Fruit fly (Drosophila melanogaster) whole organism, wandering third instar larva: ENCODE results near the gene CG9389.
A peak's percentile ranks its signal among the peaks of the same experiment; 100 is the strongest.

Source experiments
- Abd-B ChIP-seq: fragments of >200 bp; optimal IDR thresholded peaks from 2 replicates; lab custom pipeline; 2017; ENCODE audit warnings: missing biosample characterization, missing genetic modification characterization
- CG32264 ChIP-seq: fragments of 200-800 bp; sonication (Bioruptor generic); optimal IDR thresholded peaks from 2 replicates; lab custom pipeline; 2016; ENCODE audit warnings: missing biosample characterization, missing genetic modification characterization
- CG9705 ChIP-seq: fragments of 200-800 bp; sonication (Bioruptor generic); optimal IDR thresholded peaks from 2 replicates; lab custom pipeline; 2018; ENCODE audit warnings: missing biosample characterization, mild to moderate bottlenecking, missing genetic modification characterization
- CrebA ChIP-seq: fragments of 200-800 bp; sonication (Bioruptor generic); optimal IDR thresholded peaks from 2 replicates; lab custom pipeline; 2016; ENCODE audit warnings: missing biosample characterization, mild to moderate bottlenecking, missing genetic modification characterization, borderline replicate concordance
- Dfd ChIP-seq: fragments of >200 bp; optimal IDR thresholded peaks from 2 replicates; lab custom pipeline; 2017; ENCODE audit warnings: missing biosample characterization, missing genetic modification characterization
- Dif ChIP-seq: fragments of 200-275, 200-300 bp; sonication (Bioruptor generic); optimal IDR thresholded peaks from 2 replicates; lab custom pipeline; 2018; ENCODE audit warnings: missing biosample characterization, missing genetic modification characterization; ENCODE audit not compliant: partially characterized antibody
- GATAd ChIP-seq: sonication (Bioruptor generic); optimal IDR thresholded peaks from 2 replicates; lab custom pipeline; 2016; ENCODE audit warnings: missing biosample characterization, missing genetic modification characterization
- HLH106 ChIP-seq: fragments of 200-800 bp; optimal IDR thresholded peaks from 3 replicates; lab custom pipeline; 2019; ENCODE audit warnings: missing biosample characterization, mild to moderate bottlenecking, missing genetic modification characterization, moderate library complexity
- Hnf4 ChIP-seq: fragments of 200-800 bp; sonication (Bioruptor generic); optimal IDR thresholded peaks from 2 replicates; lab custom pipeline; 2016; ENCODE audit warnings: missing biosample characterization, mild to moderate bottlenecking, missing genetic modification characterization
- Hr78 ChIP-seq: fragments of >200 bp; optimal IDR thresholded peaks from 2 replicates; lab custom pipeline; 2017; ENCODE audit warnings: missing biosample characterization, missing genetic modification characterization
- Hr83 ChIP-seq: fragments of 200-300 bp; sonication (Bioruptor generic); optimal IDR thresholded peaks from 2 replicates; lab custom pipeline; 2016; ENCODE audit warnings: missing biosample characterization, mild to moderate bottlenecking, missing genetic modification characterization, moderate library complexity; ENCODE audit not compliant: poor library complexity, severe bottlenecking
- Jra ChIP-seq: sonication (Bioruptor generic); optimal IDR thresholded peaks from 2 replicates; lab custom pipeline; 2016; ENCODE audit warnings: missing biosample characterization, missing genetic modification characterization
- Mio ChIP-seq: sonication (Bioruptor generic); optimal IDR thresholded peaks from 2 replicates; lab custom pipeline; 2016; ENCODE audit warnings: missing biosample characterization, missing genetic modification characterization
- Myc ChIP-seq: fragments of >200 bp; optimal IDR thresholded peaks from 2 replicates; lab custom pipeline; 2017
- N ChIP-seq: fragments of >200 bp; optimal IDR thresholded peaks from 2 replicates; lab custom pipeline; 2018; ENCODE audit warnings: missing biosample characterization, missing external identifiers, missing genetic modification characterization
- OdsH ChIP-seq: fragments of 200-800 bp; sonication (Bioruptor generic); optimal IDR thresholded peaks from 2 replicates; lab custom pipeline; 2016; ENCODE audit warnings: missing biosample characterization, mild to moderate bottlenecking, missing genetic modification characterization
- Rel ChIP-seq, 2 experiments: fragments of 200-800 bp; sonication (Bioruptor generic) in 1 of 2; optimal IDR thresholded peaks; 2 replicates in 1 of 2; 3 replicates in 1 of 2; lab custom pipeline; 2016 to 2019; ENCODE audit warnings: mild to moderate bottlenecking in 2 of 2, missing biosample characterization in 2 of 2, missing genetic modification characterization in 2 of 2, moderate library complexity in 1 of 2
- Sp1 ChIP-seq: fragments of 200-800 bp; sonication (Bioruptor generic); optimal IDR thresholded peaks from 3 replicates; lab custom pipeline; 2019; ENCODE audit warnings: missing biosample characterization, mild to moderate bottlenecking, missing genetic modification characterization, moderate library complexity
- Vsx2 ChIP-seq: fragments of 200-300, 225-300 bp; sonication (Bioruptor generic); optimal IDR thresholded peaks from 2 replicates; lab custom pipeline; 2018; ENCODE audit warnings: missing biosample characterization, missing genetic modification characterization; ENCODE audit not compliant: partially characterized antibody
- br ChIP-seq: fragments of 200-800 bp; sonication (Bioruptor generic); optimal IDR thresholded peaks from 2 replicates; lab custom pipeline; 2016; ENCODE audit warnings: missing biosample characterization, missing genetic modification characterization
- brk ChIP-seq: fragments of 200-800 bp; sonication (Bioruptor generic); optimal IDR thresholded peaks from 2 replicates; lab custom pipeline; 2016; ENCODE audit warnings: missing biosample characterization, mild to moderate bottlenecking, missing genetic modification characterization
- dl ChIP-seq, 2 experiments: fragments of 175-275, 200-275 bp in 1 of 2; fragments of 200-275 bp in 1 of 2; sonication (Bioruptor generic); optimal IDR thresholded peaks; lab custom pipeline; 2018; ENCODE audit warnings: mild to moderate bottlenecking in 2 of 2, missing biosample characterization in 2 of 2, missing genetic modification characterization in 2 of 2, moderate library complexity in 2 of 2; ENCODE audit not compliant: partially characterized antibody in 2 of 2, insufficient read depth in 1 of 2
- dmrt93B ChIP-seq: fragments of 200-800 bp; sonication (Bioruptor generic); optimal IDR thresholded peaks from 2 replicates; lab custom pipeline; 2018; ENCODE audit warnings: missing biosample characterization, mild to moderate bottlenecking, missing genetic modification characterization
- dsf ChIP-seq: sonication (Bioruptor generic); optimal IDR thresholded peaks from 2 replicates; lab custom pipeline; 2016; ENCODE audit warnings: missing biosample characterization, missing genetic modification characterization, borderline replicate concordance
- ey ChIP-seq: fragments of 200-800 bp; sonication (Bioruptor generic); optimal IDR thresholded peaks from 2 replicates; lab custom pipeline; 2016; ENCODE audit warnings: missing biosample characterization, missing genetic modification characterization
- foxo ChIP-seq, 2 experiments: fragments of 200-800 bp; sonication (Bioruptor generic); optimal IDR thresholded peaks; 2 replicates in 1 of 2; 3 replicates in 1 of 2; lab custom pipeline; 2016 to 2017; ENCODE audit warnings: missing biosample characterization in 2 of 2, missing genetic modification characterization in 2 of 2
- fru ChIP-seq: fragments of 200-800 bp; sonication (Bioruptor generic); optimal IDR thresholded peaks from 3 replicates; lab custom pipeline; 2016; ENCODE audit warnings: missing biosample characterization, mild to moderate bottlenecking, missing genetic modification characterization
- h ChIP-seq: fragments of 200-800 bp; sonication (Bioruptor generic); optimal IDR thresholded peaks from 3 replicates; lab custom pipeline; 2016; ENCODE audit warnings: missing biosample characterization, mild to moderate bottlenecking, missing genetic modification characterization
- jim ChIP-seq: fragments of 175-275, 200-325 bp; sonication (Bioruptor generic); optimal IDR thresholded peaks from 2 replicates; lab custom pipeline; 2016; ENCODE audit warnings: missing biosample characterization, mild to moderate bottlenecking, missing genetic modification characterization
- lola ChIP-seq: fragments of >200 bp; optimal IDR thresholded peaks from 2 replicates; lab custom pipeline; 2017; ENCODE audit warnings: missing biosample characterization, missing genetic modification characterization
- pan ChIP-seq: fragments of >200 bp; optimal IDR thresholded peaks from 2 replicates; lab custom pipeline; 2017
- psq ChIP-seq: fragments of 200-800 bp; sonication (Bioruptor generic); optimal IDR thresholded peaks from 3 replicates; lab custom pipeline; 2017; ENCODE audit warnings: missing biosample characterization, mild to moderate bottlenecking, missing genetic modification characterization, moderate library complexity
- rgr ChIP-seq: fragments of 200-800 bp; sonication (Bioruptor generic); optimal IDR thresholded peaks from 3 replicates; lab custom pipeline; 2016; ENCODE audit warnings: missing biosample characterization, mild to moderate bottlenecking, missing genetic modification characterization
- sage ChIP-seq: fragments of 200-800 bp; sonication (Bioruptor generic); optimal IDR thresholded peaks from 2 replicates; lab custom pipeline; 2016; ENCODE audit warnings: missing biosample characterization, mild to moderate bottlenecking, missing genetic modification characterization
- sv ChIP-seq: fragments of 200-800 bp; sonication (Bioruptor generic); optimal IDR thresholded peaks from 3 replicates; lab custom pipeline; 2016; ENCODE audit warnings: missing biosample characterization, missing genetic modification characterization
- tai ChIP-seq: sonication (Bioruptor generic); optimal IDR thresholded peaks from 2 replicates; lab custom pipeline; 2016; ENCODE audit warnings: missing biosample characterization, missing genetic modification characterization
- usp ChIP-seq: fragments of >200 bp; optimal IDR thresholded peaks from 2 replicates; lab custom pipeline; 2017; ENCODE audit warnings: missing biosample characterization, missing genetic modification characterization
- woc ChIP-seq: sonication (Bioruptor generic); optimal IDR thresholded peaks from 2 replicates; lab custom pipeline; 2016; ENCODE audit warnings: missing biosample characterization, mild to moderate bottlenecking, missing genetic modification characterization

The CG9389 gene

DNA sequence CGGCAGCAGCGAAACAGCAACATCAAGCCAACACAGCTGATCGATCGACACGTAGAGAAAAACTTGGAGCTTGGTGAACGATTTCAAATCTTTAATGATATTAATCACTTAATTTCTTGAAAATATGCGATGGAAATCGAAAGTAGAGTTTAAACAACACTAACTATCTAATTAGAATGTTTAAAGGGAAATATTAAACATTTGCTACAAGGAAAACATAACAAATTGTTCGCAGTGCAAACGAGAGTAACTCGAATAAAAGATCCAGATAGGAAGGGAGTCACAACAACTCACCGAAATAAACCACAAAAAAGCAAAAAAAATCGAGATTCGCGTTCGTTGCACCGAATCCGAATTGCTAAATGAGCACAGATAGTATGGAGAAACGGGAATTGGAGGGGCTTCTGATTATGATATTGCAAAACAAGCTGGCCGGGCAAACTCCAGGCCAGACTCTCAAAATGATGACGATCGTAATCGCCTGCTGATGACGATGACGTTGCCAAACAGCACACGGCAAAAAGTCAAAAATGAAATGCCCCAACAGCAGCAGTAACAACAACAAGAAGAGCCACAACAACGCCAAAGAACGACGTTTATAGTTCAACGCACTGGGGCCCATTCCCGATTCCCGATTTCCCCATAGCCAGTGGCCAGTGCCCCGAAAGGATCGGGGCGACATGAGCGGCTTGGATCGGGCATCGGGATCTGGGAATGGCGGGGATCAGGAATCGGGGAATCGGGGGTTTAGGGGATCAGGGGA is 16.4 kb downstream of the CG9389 start (continued):
- TF ChIP-seq dl (GFP tag; optimal IDR thresholded peaks at IDR 0.05; lab: Kevin White, UChicago; ENCODE audit: insufficient read depth in 1 of 2, partially characterized antibody in 2 of 2) (no peak), Vsx2 (GFP tag; lab: Kevin White, UChicago) (no peak), usp (GFP tag; lab: Kevin White, UChicago) (no peak), fru (GFP tag; lab: Kevin White, UChicago) (peak; percentile 99), dmrt93B (GFP tag; lab: Kevin White, UChicago) (peak; percentile 98), Hnf4 (GFP tag; lab: Kevin White, UChicago) (peak; percentile 99), lola (no peak), sv (GFP tag; lab: Kevin White, UChicago) (no peak), pan (no peak), Hr78 (GFP tag; lab: Kevin White, UChicago) (no peak), tai (GFP tag; lab: Kevin White, UChicago) (peak; percentile 97), br (peak; percentile 99), CG32264 (GFP tag; lab: Kevin White, UChicago) (peak; percentile 98)

DNA sequence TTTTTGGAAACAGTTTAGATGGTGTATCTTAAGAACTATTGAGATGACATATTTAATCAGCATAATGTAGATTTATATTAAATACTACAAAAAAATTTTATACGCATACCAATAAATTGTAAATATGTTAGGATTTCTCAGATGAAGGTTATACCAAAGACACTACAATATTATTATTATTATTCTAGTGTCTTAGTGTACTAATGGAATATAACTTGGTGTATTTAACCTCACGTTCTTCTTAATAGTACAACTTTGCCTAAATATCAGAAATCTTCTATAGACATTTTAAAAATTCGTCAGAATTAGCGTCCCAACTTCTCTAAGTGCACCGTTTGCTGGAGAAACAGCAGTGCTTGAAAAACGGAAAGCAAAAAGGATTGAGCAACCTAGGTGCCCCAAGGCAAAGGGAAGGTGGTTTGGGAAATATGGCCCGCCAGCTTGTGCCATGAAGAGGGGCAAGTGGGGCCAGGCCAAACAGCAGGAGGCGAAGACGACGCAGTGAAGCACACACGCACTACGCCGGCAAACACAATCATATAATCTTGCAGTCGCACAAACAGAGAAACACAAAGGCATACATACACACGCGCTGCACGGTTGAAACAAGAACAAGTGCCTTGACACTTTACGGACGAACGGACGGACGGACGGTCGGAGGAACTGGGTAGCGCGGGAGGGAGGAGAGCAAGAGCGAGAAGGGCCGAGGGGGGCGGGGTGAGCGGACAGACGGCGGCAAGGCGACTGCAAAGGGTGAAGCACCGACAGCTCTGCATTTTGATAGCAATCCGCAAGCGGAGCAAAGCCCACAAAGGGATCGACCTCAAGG is 17.2 kb downstream of the CG9389 start:
- TF ChIP-seq Mio (GFP tag; lab: Kevin White, UChicago) (no peak), h (GFP tag; lab: Kevin White, UChicago) (peak; percentile 31), jim (GFP tag; lab: Kevin White, UChicago) (no peak), Dif (GFP tag; lab: Kevin White, UChicago) (peak; percentile 2), dmrt93B (GFP tag; lab: Kevin White, UChicago) (no peak), sage (GFP tag; lab: Kevin White, UChicago) (no peak), rgr (GFP tag; lab: Kevin White, UChicago) (no peak), lola (no peak), brk (GFP tag; lab: Kevin White, UChicago) (no peak), dsf (no peak), dl (GFP tag; optimal IDR thresholded peaks at IDR 0.05; lab: Kevin White, UChicago; ENCODE audit: insufficient read depth in 1 of 2, partially characterized antibody in 2 of 2) (peak in 1 of 2 experiments; percentile 59), psq (GFP tag; lab: Kevin White, UChicago) (no peak), sv (GFP tag; lab: Kevin White, UChicago) (no peak), N (GFP tag; lab: Kevin White, UChicago) (no peak), CrebA (GFP tag; lab: Kevin White, UChicago) (no peak), Rel (GFP tag; optimal IDR thresholded peaks at IDR 0.05; lab: Kevin White, UChicago) (no peak), Rel (tag; optimal IDR thresholded peaks at IDR 0.05; lab: Kevin White, UChicago) (peak; percentile 87), HLH106 (tag; lab: Kevin White, UChicago) (peak; percentile 43), Sp1 (peak; percentile 36), fru (GFP tag; lab: Kevin White, UChicago) (no peak), Vsx2 (GFP tag; lab: Kevin White, UChicago) (peak; percentile 12), Hr83 (GFP tag; lab: Kevin White, UChicago) (no peak), Hr78 (GFP tag; lab: Kevin White, UChicago) (no peak), Dfd (no peak), foxo (GFP tag; optimal IDR thresholded peaks at IDR 0.05; lab: Kevin White, UChicago) (peak in 1 of 2 experiments; percentile 42), Abd-B (GFP tag; lab: Kevin White, UChicago) (no peak), br (no peak), CG32264 (GFP tag; lab: Kevin White, UChicago) (no peak), woc (GFP tag; lab: Kevin White, UChicago) (peak; percentile 48), GATAd (GFP tag; lab: Kevin White, UChicago) (no peak), pan (no peak), Jra (GFP tag; lab: Kevin White, UChicago) (no peak), Myc (no peak), ey (no peak), tai (GFP tag; lab: Kevin White, UChicago) (no peak), CG9705 (GFP tag; lab: Kevin White, UChicago) (no peak), OdsH (GFP tag; lab: Kevin White, UChicago) (peak; percentile 10), usp (GFP tag; lab: Kevin White, UChicago) (no peak), Hnf4 (GFP tag; lab: Kevin White, UChicago) (no peak)
